1 fruit fly cellular context compared by ENCODE assay signal in the genomic region with DNA sequence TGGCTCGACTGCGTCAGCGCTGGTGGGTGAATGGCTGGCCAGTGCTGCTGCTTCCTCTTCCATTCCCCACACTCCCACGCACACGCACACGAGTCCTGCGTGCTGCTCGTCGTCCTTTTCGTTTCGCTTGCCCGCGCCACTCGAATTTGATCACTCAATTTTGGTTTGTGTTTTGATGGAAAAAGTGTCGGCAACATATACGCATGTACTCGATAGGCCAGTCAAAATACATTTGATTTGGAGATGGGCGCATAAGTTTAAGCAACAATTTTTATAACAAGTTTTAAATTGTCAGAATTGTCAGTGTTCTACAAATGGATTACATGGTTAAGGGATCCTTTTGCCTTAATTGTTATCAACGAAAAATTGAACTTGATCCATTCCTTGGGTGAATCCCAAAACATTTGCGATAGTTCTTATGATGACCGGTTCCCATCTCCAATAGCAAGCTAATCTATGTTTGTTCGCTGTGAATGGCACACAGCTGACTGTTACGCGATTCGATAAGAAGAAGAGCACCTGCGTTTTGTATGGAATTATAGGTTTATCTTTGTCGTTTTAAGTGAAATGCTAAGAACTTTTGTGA.
TF ChIP-seq lines count a peak whose summit lies in the region.

A gene (minus strand): TSS at position 295 of the 586 bp plus-strand sequence.
A gene (plus strand): TSS at position 487 of the 586 bp plus-strand sequence.

TF ChIP-seq in whole organism, embryonic, 481 proteins besides CTCF, POLR2A, EP300 and RAD21 (continued from another document):
- TF ChIP-seq fd3F (GFP tag; optimal IDR thresholded peaks at IDR 0.05; lab: Kevin White, UChicago) (no peak), yki (optimal IDR thresholded peaks at IDR 0.05; lab: Kevin White, UChicago) (peak; percentile 84), YL-1 (GFP tag; optimal IDR thresholded peaks at IDR 0.05; lab: Kevin White, UChicago) (peak; percentile 63), pzg (GFP tag; optimal IDR thresholded peaks at IDR 0.05; lab: Kevin White, UChicago) (peak; percentile 50), CG10209 (GFP tag; optimal IDR thresholded peaks at IDR 0.05; lab: Kevin White, UChicago) (no peak), CG13287 (GFP tag; IDR thresholded peaks at IDR 0.05; lab: Robert Waterston, UW; ENCODE audit: partially characterized antibody) (peak; percentile 43), cas (GFP tag; IDR thresholded peaks at IDR 0.05; lab: Robert Waterston, UW) (no peak), insv (GFP tag; optimal IDR thresholded peaks at IDR 0.05; lab: Kevin White, UChicago) (peak in 1 of 2 experiments; percentile 25), CG2199 (GFP tag; IDR thresholded peaks at IDR 0.05; lab: Robert Waterston, UW) (no peak), CG8765 (GFP tag; IDR thresholded peaks at IDR 0.05; lab: Robert Waterston, UW) (peak; percentile 19; the same call in 1 of the 2 replicates), CG12299 (tag; optimal IDR thresholded peaks at IDR 0.05; lab: Kevin White, UChicago) (no peak), CG8478 (optimal IDR thresholded peaks at IDR 0.05; lab: Kevin White, UChicago) (no peak), Sry-δ (GFP tag; optimal IDR thresholded peaks at IDR 0.05; lab: Kevin White, UChicago) (peak; percentile 94), trem (tag; optimal IDR thresholded peaks at IDR 0.05; lab: Kevin White, UChicago) (peak; percentile 6), Nf-YB (GFP tag; optimal IDR thresholded peaks at IDR 0.05; lab: Kevin White, UChicago) (no peak), dpn (GFP tag; optimal IDR thresholded peaks at IDR 0.05; lab: Kevin White, UChicago) (peak; percentile 37 to 69), unpg (GFP tag; optimal IDR thresholded peaks at IDR 0.05; lab: Kevin White, UChicago) (no peak), ERR (GFP tag; optimal IDR thresholded peaks at IDR 0.05; lab: Kevin White, UChicago) (no peak), zen2 (GFP tag; IDR thresholded peaks at IDR 0.05; lab: Robert Waterston, UW; ENCODE audit: partially characterized antibody) (peak; percentile 44; the same call in 1 of the 3 replicates), lilli (GFP tag; optimal IDR thresholded peaks at IDR 0.05; lab: Kevin White, UChicago) (peak; percentile 52), CG1603 (tag; optimal IDR thresholded peaks at IDR 0.05; lab: Kevin White, UChicago) (peak; percentile 38), CG10565 (GFP tag; optimal IDR thresholded peaks at IDR 0.05; lab: Kevin White, UChicago) (no peak), CG2889 (GFP tag; IDR thresholded peaks at IDR 0.05; lab: Robert Waterston, UW) (no peak; the same call in 2 of the 3 replicates), ken (GFP tag; IDR thresholded peaks at IDR 0.05; lab: Robert Waterston, UW) (no peak), Nf-YC (tag; optimal IDR thresholded peaks at IDR 0.05; lab: Kevin White, UChicago) (peak; percentile 48), CG9932 (GFP tag; IDR thresholded peaks at IDR 0.05; lab: Robert Waterston, UW) (peak; percentile 61), CG11456 (GFP tag; IDR thresholded peaks at IDR 0.05; lab: Robert Waterston, UW) (no peak), CG17328 (GFP tag; IDR thresholded peaks at IDR 0.05; lab: Robert Waterston, UW) (no peak), CG11398 (GFP tag; optimal IDR thresholded peaks at IDR 0.05; lab: Kevin White, UChicago) (no peak), chinmo (GFP tag; IDR thresholded peaks at IDR 0.05; lab: Robert Waterston, UW; ENCODE audit: partially characterized antibody) (0 out of 4 replicates have a peak, but pooled peaks have one; percentile 34), sima (GFP tag; optimal IDR thresholded peaks at IDR 0.05; lab: Kevin White, UChicago) (no peak), CG16815 (GFP tag; optimal IDR thresholded peaks at IDR 0.05; lab: Kevin White, UChicago) (peak; percentile 8), lov (optimal IDR thresholded peaks at IDR 0.05; lab: Kevin White, UChicago) (no peak), lov (GFP tag; IDR thresholded peaks at IDR 0.05; lab: Robert Waterston, UW) (no peak), ap (GFP tag; IDR thresholded peaks at IDR 0.05; lab: Robert Waterston, UW) (no peak), CG9609 (GFP tag; optimal IDR thresholded peaks at IDR 0.05; lab: Kevin White, UChicago) (peak; percentile 68), sc (optimal IDR thresholded peaks at IDR 0.05; lab: Kevin White, UChicago) (no peak), sc (GFP tag; optimal IDR thresholded peaks at IDR 0.05; lab: Kevin White, UChicago) (no peak), CG18262 (tag; optimal IDR thresholded peaks at IDR 0.05; lab: Kevin White, UChicago) (peak; percentile 41), hbn (GFP tag; IDR thresholded peaks at IDR 0.05; lab: Robert Waterston, UW; ENCODE audit: partially characterized antibody) (peak; percentile 45), wor (GFP tag; IDR thresholded peaks at IDR 0.05; lab: Robert Waterston, UW) (no peak), Xrp1 (GFP tag; IDR thresholded peaks at IDR 0.05; lab: Robert Waterston, UW) (no peak), CG12942 (GFP tag; optimal IDR thresholded peaks at IDR 0.05; lab: Kevin White, UChicago) (peak; percentile 4), dm (GFP tag; optimal IDR thresholded peaks at IDR 0.05; lab: Kevin White, UChicago) (peak; percentile 50), HmgD (GFP tag; optimal IDR thresholded peaks at IDR 0.05; lab: Kevin White, UChicago) (peak; percentile 46), vvl (GFP tag; IDR thresholded peaks at IDR 0.05; lab: Robert Waterston, UW) (peak; percentile 47; the same call in 1 of the 2 replicates), Nf-YA (GFP tag; IDR thresholded peaks at IDR 0.05; lab: Robert Waterston, UW) (no peak), CG6813 (GFP tag; optimal IDR thresholded peaks at IDR 0.05; lab: Kevin White, UChicago) (no peak), Ravus (GFP tag; IDR thresholded peaks at IDR 0.05; lab: Robert Waterston, UW) (no peak), kay (GFP tag; optimal IDR thresholded peaks at IDR 0.05; lab: Kevin White, UChicago) (peak; percentile 19), ewg (GFP tag; optimal IDR thresholded peaks at IDR 0.05; lab: Kevin White, UChicago) (peak; percentile 80), kni (GFP tag; optimal IDR thresholded peaks at IDR 0.05; lab: Kevin White, UChicago) (peak; percentile 2), CG14965 (GFP tag; optimal IDR thresholded peaks at IDR 0.05; lab: Kevin White, UChicago; ENCODE audit: borderline replicate concordance) (no peak), CG30020 (tag; optimal IDR thresholded peaks at IDR 0.05; lab: Kevin White, UChicago) (peak; percentile 17), CG31365 (tag; optimal IDR thresholded peaks at IDR 0.05; lab: Kevin White, UChicago) (no peak), Dfd (GFP tag; optimal IDR thresholded peaks at IDR 0.05; lab: Kevin White, UChicago) (no peak), chm (GFP tag; IDR thresholded peaks at IDR 0.05; lab: Robert Waterston, UW) (no peak), ara (GFP tag; IDR thresholded peaks at IDR 0.05; lab: Robert Waterston, UW) (no peak), CG4328 (GFP tag; optimal IDR thresholded peaks at IDR 0.05; lab: Kevin White, UChicago) (no peak), CG12744 (GFP tag; optimal IDR thresholded peaks at IDR 0.05; lab: Kevin White, UChicago) (no peak), CG7745 (tag; optimal IDR thresholded peaks at IDR 0.05; lab: Kevin White, UChicago) (no peak), CG42726 (GFP tag; IDR thresholded peaks at IDR 0.05; lab: Robert Waterston, UW; ENCODE audit: partially characterized antibody) (no peak), Hmr (GFP tag; optimal IDR thresholded peaks at IDR 0.05; lab: Kevin White, UChicago) (peak; percentile 21), CG30403 (GFP tag; optimal IDR thresholded peaks at IDR 0.05; lab: Kevin White, UChicago) (peak; percentile 63), Blimp-1 (GFP tag; optimal IDR thresholded peaks at IDR 0.05; lab: Kevin White, UChicago) (no peak), CG7963 (GFP tag; IDR thresholded peaks at IDR 0.05; lab: Robert Waterston, UW; ENCODE audit: partially characterized antibody) (0 out of 3 replicates have a peak, but pooled peaks have one; percentile 22), TFAM (GFP tag; optimal IDR thresholded peaks at IDR 0.05; lab: Kevin White, UChicago) (no peak), danr (GFP tag; IDR thresholded peaks at IDR 0.05; lab: Robert Waterston, UW) (no peak), Kr (GFP tag; optimal IDR thresholded peaks at IDR 0.05; lab: Kevin White, UChicago) (no peak), so (GFP tag; IDR thresholded peaks at IDR 0.05; lab: Robert Waterston, UW) (no peak), dmrt99B (tag; optimal IDR thresholded peaks at IDR 0.05; lab: Kevin White, UChicago) (no peak), Awh (GFP tag; IDR thresholded peaks at IDR 0.05; lab: Robert Waterston, UW) (no peak), MBD-R2 (GFP tag; IDR thresholded peaks at IDR 0.05; lab: Robert Waterston, UW) (peak; percentile 78), CG10462 (GFP tag; optimal IDR thresholded peaks at IDR 0.05; lab: Kevin White, UChicago) (no peak), Doc3 (GFP tag; IDR thresholded peaks at IDR 0.05; lab: Robert Waterston, UW; ENCODE audit: partially characterized antibody) (0 out of 3 replicates have a peak, but pooled peaks have one; percentile 37), B-H2 (GFP tag; optimal IDR thresholded peaks at IDR 0.05; lab: Kevin White, UChicago) (peak; percentile 36), Sox100B (GFP tag; optimal IDR thresholded peaks at IDR 0.05; lab: Kevin White, UChicago) (no peak), fd102C (GFP tag; optimal IDR thresholded peaks at IDR 0.05; lab: Kevin White, UChicago) (no peak), CG12659 (GFP tag; optimal IDR thresholded peaks at IDR 0.05; lab: Kevin White, UChicago) (peak; percentile 65), sna (GFP tag; IDR thresholded peaks at IDR 0.05; lab: Robert Waterston, UW; ENCODE audit: partially characterized antibody) (peak; percentile 54), grn (GFP tag; optimal IDR thresholded peaks at IDR 0.05; lab: Kevin White, UChicago) (peak; percentile 48), tap (tag; optimal IDR thresholded peaks at IDR 0.05; lab: Kevin White, UChicago) (no peak), CG32772 (GFP tag; IDR thresholded peaks at IDR 0.05; lab: Robert Waterston, UW) (no peak), stwl (tag; optimal IDR thresholded peaks at IDR 0.05; lab: Kevin White, UChicago) (peak; percentile 41), CrebB (tag; optimal IDR thresholded peaks at IDR 0.05; lab: Kevin White, UChicago) (no peak), gsb-n (tag; optimal IDR thresholded peaks at IDR 0.05; lab: Kevin White, UChicago) (no peak), CG8089 (GFP tag; optimal IDR thresholded peaks at IDR 0.05; lab: Kevin White, UChicago) (peak; percentile 7), CG1602 (GFP tag; optimal IDR thresholded peaks at IDR 0.05; lab: Kevin White, UChicago) (peak; percentile 49), CG3163 (GFP tag; optimal IDR thresholded peaks at IDR 0.05; lab: Kevin White, UChicago) (peak; percentile 10), HHEX (GFP tag; optimal IDR thresholded peaks at IDR 0.05; lab: Kevin White, UChicago) (no peak), psq (GFP tag; optimal IDR thresholded peaks at IDR 0.05; lab: Kevin White, UChicago) (no peak), knrl (GFP tag; IDR thresholded peaks at IDR 0.05; lab: Robert Waterston, UW; ENCODE audit: partially characterized antibody) (peak; percentile 66; the same call in 2 of the 3 replicates), Ssrp (tag; optimal IDR thresholded peaks at IDR 0.05; lab: Kevin White, UChicago) (peak; percentile 10), CG13775 (GFP tag; optimal IDR thresholded peaks at IDR 0.05; lab: Kevin White, UChicago) (peak; percentile 27), kah (GFP tag; optimal IDR thresholded peaks at IDR 0.05; lab: Kevin White, UChicago) (no peak), Dek (tag; optimal IDR thresholded peaks at IDR 0.05; lab: Kevin White, UChicago) (peak; percentile 21), Bteb2 (GFP tag; optimal IDR thresholded peaks at IDR 0.05; lab: Kevin White, UChicago) (no peak), esg (GFP tag; conservative IDR thresholded peaks at IDR 0.05; lab: Robert Waterston, UW) (0 out of 2 replicates have a peak, but pooled peaks have one; percentile 21), tio (GFP tag; optimal IDR thresholded peaks at IDR 0.05; lab: Kevin White, UChicago) (no peak), ftz-f1 (GFP tag; optimal IDR thresholded peaks at IDR 0.05; lab: Kevin White, UChicago) (no peak), CG34376 (GFP tag; optimal IDR thresholded peaks at IDR 0.05; lab: Kevin White, UChicago) (peak; percentile 17), abd-A (tag; optimal IDR thresholded peaks at IDR 0.05; lab: Kevin White, UChicago) (no peak), Abd-B (GFP tag; optimal IDR thresholded peaks at IDR 0.05; lab: Kevin White, UChicago) (peak; percentile 9), CG17186 (GFP tag; optimal IDR thresholded peaks at IDR 0.05; lab: Kevin White, UChicago) (peak; percentile 2), corto (GFP tag; optimal IDR thresholded peaks at IDR 0.05; lab: Kevin White, UChicago) (no peak), Dll (GFP tag; IDR thresholded peaks at IDR 0.05; lab: Robert Waterston, UW; ENCODE audit: partially characterized antibody) (peak; percentile 66), CG12071 (GFP tag; optimal IDR thresholded peaks at IDR 0.05; lab: Kevin White, UChicago) (no peak), CG3065 (GFP tag; optimal IDR thresholded peaks at IDR 0.05; lab: Kevin White, UChicago) (no peak), CG17568 (GFP tag; optimal IDR thresholded peaks at IDR 0.05; lab: Kevin White, UChicago) (no peak), Camta (GFP tag; optimal IDR thresholded peaks at IDR 0.05; lab: Kevin White, UChicago) (peak; percentile 23), Dip3 (GFP tag; optimal IDR thresholded peaks at IDR 0.05; lab: Kevin White, UChicago) (peak; percentile 62), sr (GFP tag; IDR thresholded peaks at IDR 0.05; lab: Robert Waterston, UW) (peak; percentile 34; the same call in 1 of the 3 replicates), ind (GFP tag; optimal IDR thresholded peaks at IDR 0.05; lab: Kevin White, UChicago) (peak; percentile 44), CG13624 (GFP tag; optimal IDR thresholded peaks at IDR 0.05; lab: Kevin White, UChicago) (peak; percentile 36), CG17829 (tag; optimal IDR thresholded peaks at IDR 0.05; lab: Kevin White, UChicago) (peak; percentile 39), fd96Cb (tag; optimal IDR thresholded peaks at IDR 0.05; lab: Kevin White, UChicago) (no peak), ac (GFP tag; optimal IDR thresholded peaks at IDR 0.05; lab: Kevin White, UChicago) (no peak), CG9437 (GFP tag; optimal IDR thresholded peaks at IDR 0.05; lab: Kevin White, UChicago) (peak; percentile 99), onecut (GFP tag; IDR thresholded peaks at IDR 0.05; lab: Robert Waterston, UW) (peak; percentile 3; the same call in 1 of the 2 replicates), CG17802 (tag; optimal IDR thresholded peaks at IDR 0.05; lab: Kevin White, UChicago) (no peak), CG4820 (GFP tag; optimal IDR thresholded peaks at IDR 0.05; lab: Kevin White, UChicago) (peak; percentile 6)
